Fruit fly (Drosophila melanogaster): ENCODE results near the gene CG3618.
A peak's percentile ranks its signal among the peaks of the same experiment; 100 is the strongest.

The CG3618 gene

dm6 chr3L:20778224-20779063 is 37.4 kb downstream of the CG3618 start, which contains the start of the genes Pex16 and Pex14 (continued):
- no peak for TF ChIP-seq prd (optimal IDR thresholded peaks at IDR 0.05)
- TF ChIP-seq prd (GFP tag; IDR thresholded peaks at IDR 0.05): peak; percentile 83
- TF ChIP-seq Dref (GFP tag; IDR thresholded peaks at IDR 0.05): peak; percentile 37
- TF ChIP-seq CG1529 (GFP tag; optimal IDR thresholded peaks at IDR 0.05): peak; percentile 23
- no peak for TF ChIP-seq CG34224 (GFP tag; IDR thresholded peaks at IDR 0.05; ENCODE audit: partially characterized antibody)
- no peak for TF ChIP-seq hbn (GFP tag; IDR thresholded peaks at IDR 0.05; ENCODE audit: partially characterized antibody)
- peak; percentile 52 for TF ChIP-seq Oaz (GFP tag; IDR thresholded peaks at IDR 0.05)
- TF ChIP-seq Hr51 (GFP tag; optimal IDR thresholded peaks at IDR 0.05): peak in 1 of 2 experiments; percentile 70
- peak; percentile 22; the same call in 1 of the 3 replicates for TF ChIP-seq sr (GFP tag; IDR thresholded peaks at IDR 0.05)
- no peak for TF ChIP-seq CG6791 (GFP tag; IDR thresholded peaks at IDR 0.05; ENCODE audit: partially characterized antibody)
- TF ChIP-seq B-H1 (GFP tag; IDR thresholded peaks at IDR 0.05): peak; percentile 64; the same call in 2 of the 3 replicates
- no peak for TF ChIP-seq stc (GFP tag; IDR thresholded peaks at IDR 0.05)
- no peak for TF ChIP-seq CG1832 (GFP tag; optimal IDR thresholded peaks at IDR 0.05)
- TF ChIP-seq dmrt99B (tag; optimal IDR thresholded peaks at IDR 0.05): no peak
- peak; percentile 100 for TF ChIP-seq CG9437 (GFP tag; optimal IDR thresholded peaks at IDR 0.05)
- peak; percentile 73 for TF ChIP-seq Hr3 (GFP tag; optimal IDR thresholded peaks at IDR 0.05)
- TF ChIP-seq Med (GFP tag): peak; percentile 96
- TF ChIP-seq shn (GFP tag; optimal IDR thresholded peaks at IDR 0.05): peak; percentile 76
- peak; percentile 44 for TF ChIP-seq CG10267 (tag; optimal IDR thresholded peaks at IDR 0.05)
- peak; percentile 77 for TF ChIP-seq gem (tag; optimal IDR thresholded peaks at IDR 0.05)
- peak; percentile 47 for TF ChIP-seq CG2116 (GFP tag; optimal IDR thresholded peaks at IDR 0.05)
- no peak for TF ChIP-seq Sin3A (optimal IDR thresholded peaks at IDR 0.05)
- peak; percentile 78 for TF ChIP-seq Ptx1 (GFP tag; IDR thresholded peaks at IDR 0.05)

- TF ChIP-seq CG10565 (GFP tag; optimal IDR thresholded peaks at IDR 0.05) (no peak), sug (tag; optimal IDR thresholded peaks at IDR 0.05) (peak; percentile 31), exex (tag; optimal IDR thresholded peaks at IDR 0.05) (peak; percentile 32), CG31365 (tag; optimal IDR thresholded peaks at IDR 0.05) (no peak), CG34376 (GFP tag; optimal IDR thresholded peaks at IDR 0.05) (peak; percentile 91), CG17568 (GFP tag; optimal IDR thresholded peaks at IDR 0.05) (no peak), zen2 (GFP tag; IDR thresholded peaks at IDR 0.05; ENCODE audit: partially characterized antibody) (0 out of 3 replicates have a peak, but pooled peaks have one; percentile 12), ftz-f1 (GFP tag; optimal IDR thresholded peaks at IDR 0.05) (peak; percentile 56), Dek (tag; optimal IDR thresholded peaks at IDR 0.05) (no peak), Med (GFP tag) (peak; percentile 48), Myb (GFP tag; optimal IDR thresholded peaks at IDR 0.05) (no peak), mirr (GFP tag; optimal IDR thresholded peaks at IDR 0.05) (peak; percentile 37), insv (GFP tag; optimal IDR thresholded peaks at IDR 0.05) (no peak)
Measured at dm6 chr3L:20777496-20777895, 38.4 kb downstream of the CG3618 start.

DNA sequence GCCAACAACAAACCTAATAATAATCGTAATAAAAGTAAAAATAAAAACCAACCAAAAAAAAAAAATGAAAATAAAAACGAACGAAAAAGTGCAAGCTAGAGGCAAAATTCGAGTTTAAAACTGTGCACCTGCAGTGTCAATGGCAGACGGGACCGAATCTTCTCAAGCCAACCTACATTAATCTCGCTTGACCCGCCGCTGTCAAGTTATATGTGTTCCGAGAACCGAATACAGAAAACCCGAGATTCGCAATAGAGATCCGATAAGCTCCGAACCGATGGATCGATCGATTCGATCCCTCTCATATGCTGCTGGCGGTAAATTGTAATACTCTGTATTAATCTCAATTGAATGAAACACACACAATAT is 43.2 kb downstream of the CG3618 start:
- TF ChIP-seq Ravus (GFP tag; IDR thresholded peaks at IDR 0.05): no peak
- no peak for TF ChIP-seq H2.0 (GFP tag; IDR thresholded peaks at IDR 0.05)
- no peak for TF ChIP-seq dan (GFP tag; IDR thresholded peaks at IDR 0.05)
- TF ChIP-seq CG12155 (GFP tag; optimal IDR thresholded peaks at IDR 0.05): no peak
- no peak for TF ChIP-seq CG6272 (GFP tag; IDR thresholded peaks at IDR 0.05)
- TF ChIP-seq bcd (GFP tag; optimal IDR thresholded peaks at IDR 0.05): no peak
- no peak for TF ChIP-seq chn (GFP tag; optimal IDR thresholded peaks at IDR 0.05)
- TF ChIP-seq CG6683 (GFP tag; optimal IDR thresholded peaks at IDR 0.05): no peak
- TF ChIP-seq Gug (GFP tag; IDR thresholded peaks at IDR 0.05): no peak
- no peak for TF ChIP-seq NK7.1 (GFP tag; optimal IDR thresholded peaks at IDR 0.05)
- no peak for TF ChIP-seq Neu2 (GFP tag; optimal IDR thresholded peaks at IDR 0.05; ENCODE audit: borderline replicate concordance)
- no peak for TF ChIP-seq ro (GFP tag; IDR thresholded peaks at IDR 0.05)
- no peak for TF ChIP-seq CG15269 (tag; optimal IDR thresholded peaks at IDR 0.05)

Measured in whole organism, embryonic.